Worm (Caenorhabditis elegans): ENCODE data around the gene srd-63.

Gene srd-63

DNA sequence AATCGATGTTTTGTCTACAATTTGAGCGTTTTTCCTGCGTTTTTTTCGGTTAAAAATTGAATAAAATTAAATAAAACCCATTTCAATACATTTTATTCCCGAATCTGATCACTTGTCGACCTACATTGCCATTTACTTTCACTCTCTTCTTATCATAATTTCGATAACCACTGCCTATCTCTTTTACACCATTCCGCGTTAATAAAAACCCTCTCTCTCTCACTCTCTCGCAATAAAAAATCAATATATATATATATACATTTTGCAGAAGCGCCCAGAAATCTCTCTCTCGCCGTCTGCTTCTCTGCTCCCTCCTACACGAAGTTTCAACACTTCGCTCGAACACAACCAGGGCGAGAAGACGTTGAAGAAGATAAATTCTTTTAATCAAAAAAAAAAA, 36.4 kb downstream of the srd-63 start, which contains the start of gene pptr-1 (continued):
- TF ChIP-seq Y75B8A.6 (GFP tag; IDR thresholded peaks at IDR 0.05) (no peak), nhr-41 (GFP tag; IDR thresholded peaks at IDR 0.05) (no peak), ZK337.2 (GFP tag; IDR thresholded peaks at IDR 0.05) (no peak), pqm-1 (tag; optimal IDR thresholded peaks at IDR 0.05) (peak; percentile 48), fos-1 (tag; optimal IDR thresholded peaks at IDR 0.05) (no peak), mes-2 (tag; optimal IDR thresholded peaks at IDR 0.05; ENCODE audit: poor library complexity, severe bottlenecking) (peak; percentile 30), daf-19 (GFP tag; conservative IDR thresholded peaks at IDR 0.05) (no peak), lsy-2 (tag; optimal IDR thresholded peaks at IDR 0.05) (no peak), egl-43 (GFP tag; IDR thresholded peaks at IDR 0.05) (no peak), T20F7.1 (GFP tag; optimal IDR thresholded peaks at IDR 0.05) (no peak), nhr-28 (tag; optimal IDR thresholded peaks at IDR 0.05) (peak; percentile 55), mdl-1 (tag; optimal IDR thresholded peaks at IDR 0.05) (peak in 1 of 2 experiments; percentile 28), lin-13 (GFP tag; optimal IDR thresholded peaks at IDR 0.05) (no peak), F49E8.2 (tag; optimal IDR thresholded peaks at IDR 0.05; ENCODE audit: borderline replicate concordance) (no peak), Y48G9A.11 (GFP tag; IDR thresholded peaks at IDR 0.05) (no peak), daf-16 (GFP tag; optimal IDR thresholded peaks at IDR 0.05) (no peak), daf-16 (tag; optimal IDR thresholded peaks at IDR 0.05) (peak; percentile 63)

DNA sequence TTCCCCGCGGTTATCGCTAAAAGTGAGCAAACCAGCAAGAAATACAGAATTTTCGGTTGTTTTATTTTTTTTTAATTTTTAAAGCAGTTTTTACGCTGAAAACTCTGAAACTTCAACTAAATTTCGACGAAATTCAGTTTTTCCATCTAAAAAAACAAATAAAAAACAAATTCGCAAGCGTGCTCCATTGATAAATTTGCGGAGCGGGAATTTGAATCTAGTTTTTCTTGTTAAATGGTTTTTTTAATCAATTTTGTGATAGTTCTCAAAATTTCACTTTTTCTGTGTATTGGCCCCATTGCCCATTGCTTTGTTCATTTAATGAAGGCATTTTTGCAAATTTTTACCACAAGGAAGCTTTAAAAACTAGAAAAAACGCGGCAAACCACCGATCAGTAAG, 36.8 kb downstream of the srd-63 start:
- TF ChIP-seq lin-1 (GFP tag; IDR thresholded peaks at IDR 0.05) (no peak), lin-15B (tag; optimal IDR thresholded peaks at IDR 0.05) (no peak), fos-1 (tag; optimal IDR thresholded peaks at IDR 0.05) (no peak), lin-38 (GFP tag; IDR thresholded peaks at IDR 0.05) (peak; percentile 90), nhr-25 (tag; optimal IDR thresholded peaks at IDR 0.05; ENCODE audit: borderline replicate concordance, insufficient read depth) (no peak), php-3 (GFP tag; IDR thresholded peaks at IDR 0.05) (no peak)

DNA sequence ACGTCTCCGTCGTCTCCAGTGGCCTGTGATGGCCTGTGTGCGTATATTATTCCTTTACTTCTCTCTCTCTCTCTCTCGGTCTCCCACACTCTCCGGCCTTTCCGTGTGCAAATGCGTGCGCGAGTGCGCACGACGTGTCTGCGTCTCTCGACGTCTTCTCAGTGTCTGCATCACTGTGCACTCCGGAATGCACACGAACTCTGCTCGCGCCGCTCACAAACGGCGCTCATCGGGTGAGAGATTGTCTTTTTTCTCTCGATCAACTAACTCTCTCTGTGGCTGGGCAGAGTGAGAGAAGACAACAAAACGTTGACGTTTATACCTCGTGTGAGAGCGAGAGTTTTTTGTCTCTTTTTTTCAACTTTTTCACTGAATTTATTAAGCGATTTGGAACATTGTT, 37.7 kb downstream of the srd-63 start:
- TF ChIP-seq hlh-30 (tag; optimal IDR thresholded peaks at IDR 0.05; ENCODE audit: insufficient read depth), result peak; percentile 94
- peak; percentile 98 for TF ChIP-seq hmg-1.1 (GFP tag; IDR thresholded peaks at IDR 0.05)
- TF ChIP-seq dmd-8 (GFP tag; IDR thresholded peaks at IDR 0.05), result 0 out of 2 replicates have a peak, but pooled peaks have one; percentile 54
- TF ChIP-seq aly-2 (tag; optimal IDR thresholded peaks at IDR 0.05), result no peak
- TF ChIP-seq F10B5.3 (tag; optimal IDR thresholded peaks at IDR 0.05), result peak; percentile 14
- TF ChIP-seq zip-2 (tag; optimal IDR thresholded peaks at IDR 0.05), result no peak
- TF ChIP-seq lin-38 (GFP tag; IDR thresholded peaks at IDR 0.05), result peak; percentile 65
- peak; percentile 32 for TF ChIP-seq unc-130 (GFP tag; optimal IDR thresholded peaks at IDR 0.05)
- TF ChIP-seq ctbp-1 (GFP tag; IDR thresholded peaks at IDR 0.05), result peak; percentile 92
- no peak for TF ChIP-seq ZK337.2 (GFP tag; IDR thresholded peaks at IDR 0.05)
- no peak for TF ChIP-seq mdt-29 (GFP tag; IDR thresholded peaks at IDR 0.05)
- TF ChIP-seq pqm-1 (tag; optimal IDR thresholded peaks at IDR 0.05), result no peak
- TF ChIP-seq arid-1 (GFP tag; conservative IDR thresholded peaks at IDR 0.05), result peak; percentile 78
- peak; percentile 48 for TF ChIP-seq gei-8 (GFP tag; optimal IDR thresholded peaks at IDR 0.05)
- TF ChIP-seq F44E2.7 (GFP tag; IDR thresholded peaks at IDR 0.05), result no peak
- no peak for TF ChIP-seq unc-39 (tag; optimal IDR thresholded peaks at IDR 0.05)
- peak; percentile 70 for TF ChIP-seq vab-7 (GFP tag; IDR thresholded peaks at IDR 0.05)
- no peak for TF ChIP-seq zag-1 (tag; optimal IDR thresholded peaks at IDR 0.05)
- TF ChIP-seq sdz-12 (GFP tag; optimal IDR thresholded peaks at IDR 0.05), result peak; percentile 47
- TF ChIP-seq F26F4.8 (GFP tag; conservative IDR thresholded peaks at IDR 0.05), result no peak
- TF ChIP-seq ztf-11 (tag; optimal IDR thresholded peaks at IDR 0.05), result no peak
- TF ChIP-seq lin-15B (tag; optimal IDR thresholded peaks at IDR 0.05), result no peak
- TF ChIP-seq zfp-3 (GFP tag; conservative IDR thresholded peaks at IDR 0.05), result no peak; the same call in 1 of the 2 replicates
- peak; percentile 97 for TF ChIP-seq hlh-11 (tag; optimal IDR thresholded peaks at IDR 0.05)
- TF ChIP-seq lin-1 (GFP tag; IDR thresholded peaks at IDR 0.05), result peak; percentile 90
- no peak for TF ChIP-seq lir-3 (tag; optimal IDR thresholded peaks at IDR 0.05)
- TF ChIP-seq lin-29 (GFP tag; IDR thresholded peaks at IDR 0.05), result 0 out of 2 replicates have a peak, but pooled peaks have one; percentile 45
- peak; percentile 91 for TF ChIP-seq mxl-3 (GFP tag; optimal IDR thresholded peaks at IDR 0.05)
- no peak for TF ChIP-seq nhr-76 (tag; optimal IDR thresholded peaks at IDR 0.05)
- peak in 1 of 2 experiments; percentile 97 for TF ChIP-seq unc-62 (GFP tag; optimal IDR thresholded peaks at IDR 0.05 in 1 of 2)
- TF ChIP-seq unc-62 (tag; optimal IDR thresholded peaks at IDR 0.05), result no peak
